Fruit fly (Drosophila melanogaster) whole organism, embryonic: ENCODE measurements around the gene CG17168.
A peak's percentile ranks its signal among the peaks of the same experiment; 100 is the strongest.

Experiments
- Abd-B ChIP-seq: fragments of 200-800 bp; sonication (Bioruptor generic); optimal IDR thresholded peaks from 2 replicates; lab custom pipeline; 2018; ENCODE audit warnings: missing biosample characterization, mild to moderate bottlenecking, missing genetic modification characterization, moderate library complexity
- Aef1 ChIP-seq: fragments of 200-800 bp; sonication (Bioruptor generic); IDR thresholded peaks from 3 replicates; pipeline ENCODE4 v1.3.6; 2022; ENCODE audit warnings: missing biosample characterization, missing genetic modification characterization
- Awh ChIP-seq: fragments of 200-800 bp; sonication (Bioruptor generic); IDR thresholded peaks from 2 replicates; pipeline ENCODE4, ENCODE4 v1.3.6; 2022; ENCODE audit warnings: missing biosample characterization, missing genetic modification characterization
- B-H1 ChIP-seq: fragments of 200-800 bp; sonication (Bioruptor generic); IDR thresholded peaks from 3 replicates; pipeline ENCODE4 v1.3.6; 2022; ENCODE audit warnings: missing biosample characterization, missing genetic modification characterization
- CG10366 ChIP-seq: fragments of 200-800 bp; sonication (Bioruptor generic); IDR thresholded peaks from 2 replicates; pipeline ENCODE4 v1.3.6; 2022; ENCODE audit warnings: missing biosample characterization, missing genetic modification characterization
- CG11398 ChIP-seq: fragments of 200-800 bp; sonication (Bioruptor generic); optimal IDR thresholded peaks from 2 replicates; lab custom pipeline; 2016; ENCODE audit warnings: missing biosample characterization, missing genetic modification characterization
- CG12236 ChIP-seq: fragments of 200-800 bp; sonication (Bioruptor generic); optimal IDR thresholded peaks from 2 replicates; lab custom pipeline; 2016; ENCODE audit warnings: missing biosample characterization, missing genetic modification characterization
- CG13296 ChIP-seq: fragments of 200-800 bp; sonication (Bioruptor generic); optimal IDR thresholded peaks from 3 replicates; lab custom pipeline; 2018; ENCODE audit warnings: missing biosample characterization, mild to moderate bottlenecking, missing genetic modification characterization
- CG1529 ChIP-seq: fragments of 200-800 bp; sonication (Bioruptor generic); optimal IDR thresholded peaks from 3 replicates; lab custom pipeline; 2018; ENCODE audit warnings: missing biosample characterization, missing genetic modification characterization
- CG15601 ChIP-seq: fragments of 200-800 bp; sonication (Bioruptor generic); optimal IDR thresholded peaks from 3 replicates; lab custom pipeline; 2019; ENCODE audit warnings: missing biosample characterization, mild to moderate bottlenecking, missing genetic modification characterization, moderate library complexity
- CG17328 ChIP-seq: fragments of 200-800 bp; sonication (Bioruptor generic); IDR thresholded peaks from 2 replicates; pipeline ENCODE4 v1.3.6; 2022; ENCODE audit warnings: missing biosample characterization, missing genetic modification characterization
- CG17568 ChIP-seq: fragments of 200-800 bp; sonication (Bioruptor generic); optimal IDR thresholded peaks from 2 replicates; lab custom pipeline; 2018; ENCODE audit warnings: missing biosample characterization, mild to moderate bottlenecking, missing genetic modification characterization, moderate library complexity
- CG1832 ChIP-seq: fragments of 200-800 bp; sonication (Bioruptor generic); optimal IDR thresholded peaks from 2 replicates; lab custom pipeline; 2017; ENCODE audit warnings: missing biosample characterization, mild to moderate bottlenecking, missing genetic modification characterization, inconsistent platforms
- CG18476 ChIP-seq: fragments of 200-800 bp; sonication (Bioruptor generic); optimal IDR thresholded peaks from 2 replicates; lab custom pipeline; 2016; ENCODE audit warnings: missing biosample characterization, mild to moderate bottlenecking, missing genetic modification characterization
- CG2116 ChIP-seq: fragments of 200-800 bp; sonication (Bioruptor generic); optimal IDR thresholded peaks from 3 replicates; lab custom pipeline; 2018; ENCODE audit warnings: missing biosample characterization, mild to moderate bottlenecking, missing genetic modification characterization
- CG2875 ChIP-seq: fragments of 200-800 bp; sonication (Bioruptor generic); optimal IDR thresholded peaks from 2 replicates; lab custom pipeline; 2017; ENCODE audit warnings: missing biosample characterization, mild to moderate bottlenecking, missing genetic modification characterization, missing genetic modification reagents
- CG32772 ChIP-seq: fragments of 200-800 bp; sonication (Bioruptor generic); IDR thresholded peaks from 2 replicates; pipeline ENCODE4 v1.3.6; 2022; ENCODE audit warnings: missing biosample characterization, missing genetic modification characterization
- CG3407 ChIP-seq: fragments of 200-800 bp; sonication (Bioruptor generic); optimal IDR thresholded peaks from 2 replicates; lab custom pipeline; 2018; ENCODE audit warnings: missing biosample characterization, mild to moderate bottlenecking, missing genetic modification characterization
- CG3838 ChIP-seq: fragments of 200-800 bp; sonication (Bioruptor generic); optimal IDR thresholded peaks from 3 replicates; lab custom pipeline; 2016; ENCODE audit warnings: missing biosample characterization, missing genetic modification characterization
- Dfd ChIP-seq, 2 experiments: fragments of >200 bp; optimal IDR thresholded peaks; 2 replicates each; lab custom pipeline; 2017; ENCODE audit warnings: missing biosample characterization in 2 of 2, missing genetic modification characterization in 2 of 2
- Dll ChIP-seq: fragments of 200-800 bp; sonication (Bioruptor generic); IDR thresholded peaks from 4 replicates; pipeline ENCODE4 v1.3.6; 2022; ENCODE audit warnings: missing biosample characterization, missing genetic modification characterization; ENCODE audit not compliant: partially characterized antibody
- E2f2 ChIP-seq: fragments of 200-800 bp; sonication (Bioruptor generic); IDR thresholded peaks from 2 replicates; pipeline ENCODE4 v1.3.6; 2022; ENCODE audit warnings: missing biosample characterization, missing genetic modification characterization
- Hey ChIP-seq: fragments of 200-800 bp; sonication (Bioruptor generic); optimal IDR thresholded peaks from 3 replicates; lab custom pipeline; 2018; ENCODE audit warnings: missing biosample characterization, mild to moderate bottlenecking, missing genetic modification characterization
- Hmr ChIP-seq: fragments of 200-800 bp; sonication (Bioruptor generic); optimal IDR thresholded peaks from 3 replicates; lab custom pipeline; 2017; ENCODE audit warnings: mild to moderate bottlenecking, missing biosample characterization, missing genetic modification reagents, missing genetic modification characterization
- Hsf ChIP-seq: fragments of 200-800 bp; sonication (Bioruptor generic); optimal IDR thresholded peaks from 3 replicates; lab custom pipeline; 2016; ENCODE audit warnings: missing biosample characterization, missing genetic modification characterization
- Lim3 ChIP-seq: fragments of 200-800 bp; sonication (Bioruptor generic); IDR thresholded peaks from 2 replicates; pipeline ENCODE4 v1.3.6; 2022; ENCODE audit warnings: missing biosample characterization, missing genetic modification characterization
- Oli ChIP-seq: fragments of 200-800 bp; sonication (Bioruptor generic); optimal IDR thresholded peaks from 2 replicates; lab custom pipeline; 2018; ENCODE audit warnings: missing biosample characterization, mild to moderate bottlenecking, missing genetic modification characterization, moderate library complexity
- Scr ChIP-seq: fragments of 200-800 bp; sonication (Bioruptor generic); IDR thresholded peaks from 2 replicates; pipeline ENCODE4 v1.3.6; 2022; ENCODE audit warnings: missing biosample characterization, missing genetic modification characterization; ENCODE audit not compliant: partially characterized antibody
- Vsx1 ChIP-seq: fragments of 200-800 bp; sonication (Bioruptor generic); optimal IDR thresholded peaks from 2 replicates; lab custom pipeline; 2017; ENCODE audit warnings: missing biosample characterization, mild to moderate bottlenecking, missing genetic modification characterization, missing genetic modification reagents
- YL-1 ChIP-seq: fragments of 200-800 bp; sonication (Bioruptor generic); optimal IDR thresholded peaks from 3 replicates; lab custom pipeline; 2017; ENCODE audit warnings: missing biosample characterization, mild to moderate bottlenecking, missing genetic modification characterization
- ap ChIP-seq: fragments of 200-800 bp; sonication (Bioruptor generic); IDR thresholded peaks from 2 replicates; pipeline ENCODE4 v1.3.6; 2022; ENCODE audit warnings: missing biosample characterization, missing genetic modification characterization
- danr ChIP-seq: fragments of 200-800 bp; sonication (Bioruptor generic); IDR thresholded peaks from 2 replicates; pipeline ENCODE4 v1.3.6; 2022; ENCODE audit warnings: missing biosample characterization, missing genetic modification characterization
- dmrt99B ChIP-seq: fragments of 200-800 bp; sonication (Bioruptor generic); optimal IDR thresholded peaks from 2 replicates; lab custom pipeline; 2018; ENCODE audit warnings: missing biosample characterization, mild to moderate bottlenecking, missing genetic modification characterization, moderate library complexity
- dysf ChIP-seq: fragments of 200-800 bp; sonication (Bioruptor generic); IDR thresholded peaks from 3 replicates; pipeline ENCODE4 v1.3.6; 2022; ENCODE audit warnings: missing biosample characterization, missing genetic modification characterization
- fu2 ChIP-seq: fragments of 200-800 bp; sonication (Bioruptor generic); optimal IDR thresholded peaks from 2 replicates; lab custom pipeline; 2016; ENCODE audit warnings: missing biosample characterization, missing genetic modification characterization
- gfzf ChIP-seq: fragments of 200-800 bp; sonication (Bioruptor generic); optimal IDR thresholded peaks from 2 replicates; lab custom pipeline; 2016; ENCODE audit warnings: missing biosample characterization, mild to moderate bottlenecking, missing genetic modification characterization, moderate library complexity
- grn ChIP-seq: fragments of 200-800 bp; sonication (Bioruptor generic); optimal IDR thresholded peaks from 3 replicates; lab custom pipeline; 2017; ENCODE audit warnings: missing biosample characterization, missing genetic modification characterization
- gsb ChIP-seq: fragments of 200-800 bp; sonication (Bioruptor generic); IDR thresholded peaks from 2 replicates; pipeline ENCODE4 v1.3.6; 2022; ENCODE audit warnings: missing biosample characterization, missing genetic modification characterization
- hkb ChIP-seq, 2 experiments: fragments of 200-800 bp in 1 of 2; fragments of >200 bp in 1 of 2; sonication (Bioruptor generic) in 1 of 2; IDR thresholded peaks in 1 of 2; optimal IDR thresholded peaks in 1 of 2; 2 replicates each; pipeline versions ENCODE4 v1.3.6 to Lab custom; 2017 to 2022; ENCODE audit warnings: missing biosample characterization in 1 of 2, missing genetic modification characterization in 1 of 2
- lab ChIP-seq: fragments of 200-800 bp; sonication (Bioruptor generic); optimal IDR thresholded peaks from 3 replicates; lab custom pipeline; 2017; ENCODE audit warnings: missing biosample characterization, missing genetic modification characterization, mild to moderate bottlenecking, moderate library complexity, missing genetic modification reagents
- lbe ChIP-seq: fragments of 200-800 bp; sonication (Bioruptor generic); optimal IDR thresholded peaks from 2 replicates; lab custom pipeline; 2016; ENCODE audit warnings: missing biosample characterization, mild to moderate bottlenecking, missing genetic modification characterization
- mam ChIP-seq: fragments of 200-800 bp; sonication (Bioruptor generic); optimal IDR thresholded peaks from 3 replicates; lab custom pipeline; 2016; ENCODE audit warnings: missing biosample characterization, missing genetic modification characterization
- odd ChIP-seq: fragments of 200-800 bp; sonication (Bioruptor generic); optimal IDR thresholded peaks from 2 replicates; lab custom pipeline; 2017; ENCODE audit warnings: missing biosample characterization, mild to moderate bottlenecking, missing genetic modification characterization
- pum ChIP-seq: fragments of 200-800 bp; sonication (Bioruptor generic); optimal IDR thresholded peaks from 2 replicates; lab custom pipeline; 2016; ENCODE audit warnings: missing biosample characterization, missing genetic modification characterization
- row ChIP-seq: fragments of 200-800 bp; sonication (Bioruptor generic); IDR thresholded peaks from 3 replicates; pipeline ENCODE4 v1.3.6; 2022; ENCODE audit warnings: missing biosample characterization, missing genetic modification characterization
- sd ChIP-seq: fragments of 200-800 bp; sonication (Bioruptor generic); optimal IDR thresholded peaks from 3 replicates; lab custom pipeline; 2018; ENCODE audit warnings: missing biosample characterization, mild to moderate bottlenecking, missing genetic modification characterization, moderate library complexity
- sim ChIP-seq: fragments of 200-800 bp; sonication (Bioruptor generic); IDR thresholded peaks from 2 replicates; pipeline ENCODE4 v1.3.6; 2022; ENCODE audit warnings: missing biosample characterization, missing genetic modification characterization
- sr ChIP-seq: fragments of 200-800 bp; sonication (Bioruptor generic); IDR thresholded peaks from 3 replicates; pipeline ENCODE4 v1.3.6; 2022; ENCODE audit warnings: missing biosample characterization, missing genetic modification characterization
- sug ChIP-seq: fragments of 200-800 bp; optimal IDR thresholded peaks from 2 replicates; lab custom pipeline; 2019; ENCODE audit warnings: missing biosample characterization, mild to moderate bottlenecking, missing genetic modification characterization, moderate library complexity
- tgo ChIP-seq: fragments of 200-800 bp; sonication (Bioruptor generic); IDR thresholded peaks from 3 replicates; pipeline ENCODE4 v1.3.6; 2022; ENCODE audit warnings: missing biosample characterization, missing genetic modification characterization
- tx ChIP-seq: fragments of 200-800 bp; sonication (Bioruptor generic); optimal IDR thresholded peaks from 2 replicates; lab custom pipeline; 2016; ENCODE audit warnings: missing biosample characterization, missing genetic modification characterization

Gene CG17168

DNA sequence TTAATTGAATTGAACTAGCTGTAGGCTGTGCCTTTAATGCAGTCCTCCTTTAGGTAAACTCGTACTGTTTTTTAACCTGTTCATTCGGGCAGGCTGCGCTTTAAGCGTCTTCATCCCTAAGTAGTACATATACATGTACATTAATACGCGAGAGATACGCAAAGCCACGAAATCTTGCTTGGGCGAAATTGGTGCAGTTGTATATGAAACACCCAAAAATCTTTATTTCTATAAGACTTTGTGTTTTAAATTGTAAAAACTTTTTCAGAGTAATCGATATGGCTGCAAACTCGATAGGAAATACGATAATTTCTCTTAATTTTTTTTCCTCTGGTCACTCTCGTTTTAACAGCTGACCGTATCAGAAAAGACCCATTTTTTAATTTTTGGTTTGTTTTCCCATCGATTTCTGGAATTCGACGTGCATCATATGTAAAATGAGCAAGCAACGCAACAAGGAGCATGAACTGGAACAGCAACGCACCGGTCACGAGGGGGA, at the start of gene CG17168, which contains the start of gene CG17163 (continued):
- TF ChIP-seq sd (tag; lab: Kevin White, UChicago), result no peak
- peak; percentile 67 for TF ChIP-seq gfzf (GFP tag; lab: Kevin White, UChicago)
- TF ChIP-seq grn, result no peak
- TF ChIP-seq hkb (optimal IDR thresholded peaks at IDR 0.05; lab: Kevin White, UChicago), result no peak
- no peak for TF ChIP-seq hkb (GFP tag; IDR thresholded peaks at IDR 0.05; lab: Robert Waterston, UW)
- no peak for TF ChIP-seq CG1529 (GFP tag; lab: Kevin White, UChicago)
- no peak for TF ChIP-seq sr (GFP tag; lab: Robert Waterston, UW)
- TF ChIP-seq CG17568, result no peak
- TF ChIP-seq Hmr (GFP tag; lab: Kevin White, UChicago), result no peak
- TF ChIP-seq pum (GFP tag; lab: Kevin White, UChicago), result no peak
- no peak for TF ChIP-seq lab (GFP tag; lab: Kevin White, UChicago)
- peak; percentile 33 for TF ChIP-seq CG2116 (GFP tag; lab: Kevin White, UChicago)
- no peak for TF ChIP-seq gsb (GFP tag; lab: Robert Waterston, UW)
- TF ChIP-seq tgo (GFP tag; lab: Robert Waterston, UW), result no peak
- 0 out of 3 replicates have a peak, but pooled peaks have one; percentile 8 for TF ChIP-seq row (GFP tag; lab: Robert Waterston, UW)
- no peak for TF ChIP-seq YL-1 (GFP tag; lab: Kevin White, UChicago)
- no peak for TF ChIP-seq danr (GFP tag; lab: Robert Waterston, UW)
- no peak for TF ChIP-seq CG15601
- TF ChIP-seq E2f2 (GFP tag; lab: Robert Waterston, UW), result 0 out of 2 replicates have a peak, but pooled peaks have one; percentile 14
- no peak for TF ChIP-seq Abd-B (GFP tag; lab: Kevin White, UChicago)
- no peak for TF ChIP-seq Aef1 (GFP tag; lab: Robert Waterston, UW)
- no peak for TF ChIP-seq CG17328
- TF ChIP-seq CG1832 (GFP tag; lab: Kevin White, UChicago), result no peak
- TF ChIP-seq CG10366 (GFP tag; lab: Robert Waterston, UW), result no peak
- TF ChIP-seq Hsf (GFP tag; lab: Kevin White, UChicago), result no peak
- no peak for TF ChIP-seq mam
- no peak for TF ChIP-seq sug (tag; lab: Kevin White, UChicago)
- TF ChIP-seq Scr, result peak; percentile 43; the same call in 1 of the 2 replicates
- no peak for TF ChIP-seq CG32772 (GFP tag; lab: Robert Waterston, UW)
- TF ChIP-seq CG18476 (GFP tag; lab: Kevin White, UChicago), result no peak
- TF ChIP-seq Dll, result 0 out of 4 replicates have a peak, but pooled peaks have one; percentile 26
- no peak for TF ChIP-seq ap
- TF ChIP-seq Oli (tag; lab: Kevin White, UChicago), result no peak
- TF ChIP-seq lbe, result no peak
- TF ChIP-seq Hey (tag; lab: Kevin White, UChicago), result no peak
- TF ChIP-seq B-H1 (GFP tag; lab: Robert Waterston, UW), result no peak
- TF ChIP-seq fu2, result no peak
- TF ChIP-seq dmrt99B (tag; lab: Kevin White, UChicago), result no peak
- TF ChIP-seq Vsx1 (GFP tag; lab: Kevin White, UChicago), result no peak
- TF ChIP-seq CG3838 (GFP tag; lab: Kevin White, UChicago), result no peak
- no peak for TF ChIP-seq odd (GFP tag; lab: Kevin White, UChicago)
- TF ChIP-seq dysf (GFP tag; lab: Robert Waterston, UW), result no peak
- TF ChIP-seq Awh (GFP tag; lab: Robert Waterston, UW), result no peak
- no peak for TF ChIP-seq Dfd (GFP tag; optimal IDR thresholded peaks at IDR 0.05; lab: Kevin White, UChicago)
- no peak for TF ChIP-seq CG3407
- TF ChIP-seq tx, result no peak
- no peak for TF ChIP-seq Lim3 (GFP tag; lab: Robert Waterston, UW)
- no peak for TF ChIP-seq CG13296
- TF ChIP-seq sim (GFP tag; lab: Robert Waterston, UW), result no peak
- no peak for TF ChIP-seq CG12236 (GFP tag; lab: Kevin White, UChicago)
- no peak for TF ChIP-seq CG11398 (GFP tag; lab: Kevin White, UChicago)
- no peak for TF ChIP-seq CG2875 (GFP tag; lab: Kevin White, UChicago)
